Worm (Caenorhabditis elegans) whole organism, mixed stage, embryonic: ENCODE measurements around the gene C33F10.11.

Source experiments
- drap-1 ChIP-seq: fragments of 200-800 bp; sonication (Bioruptor generic); optimal IDR thresholded peaks from 3 replicates; lab custom pipeline; 2018; ENCODE audit warnings: mild to moderate bottlenecking, missing genetic modification characterization, missing compliant biosample characterization
- flh-1 ChIP-seq: fragments of 200-800 bp; sonication (Bioruptor generic); optimal IDR thresholded peaks from 2 replicates; lab custom pipeline; 2018; ENCODE audit warnings: mild to moderate bottlenecking, missing genetic modification characterization, moderate library complexity, missing compliant biosample characterization
- lsy-2 ChIP-seq: fragments of 150-350 bp; optimal IDR thresholded peaks from 2 replicates; lab custom pipeline; 2014; ENCODE audit warnings: missing biosample characterization, missing genetic modification characterization
- pha-4 ChIP-seq: fragments of 150-350 bp; optimal IDR thresholded peaks from 2 replicates; lab custom pipeline; 2018; ENCODE audit warnings: missing biosample characterization, missing genetic modification reagents, missing genetic modification characterization
- sptf-1 ChIP-seq: sonication (generic microtip); optimal IDR thresholded peaks from 2 replicates; lab custom pipeline; 2017; ENCODE audit warnings: mild to moderate bottlenecking, missing genetic modification characterization, moderate library complexity, missing compliant biosample characterization
- unc-62 ChIP-seq: fragments of 150-350 bp; optimal IDR thresholded peaks from 2 replicates; lab custom pipeline; 2014; ENCODE audit warnings: missing biosample characterization, missing genetic modification reagents, missing genetic modification characterization
- zip-8 ChIP-seq: fragments of 150-350 bp; optimal IDR thresholded peaks from 2 replicates; lab custom pipeline; 2014; ENCODE audit warnings: missing biosample characterization, missing genetic modification characterization

The C33F10.11 gene

DNA sequence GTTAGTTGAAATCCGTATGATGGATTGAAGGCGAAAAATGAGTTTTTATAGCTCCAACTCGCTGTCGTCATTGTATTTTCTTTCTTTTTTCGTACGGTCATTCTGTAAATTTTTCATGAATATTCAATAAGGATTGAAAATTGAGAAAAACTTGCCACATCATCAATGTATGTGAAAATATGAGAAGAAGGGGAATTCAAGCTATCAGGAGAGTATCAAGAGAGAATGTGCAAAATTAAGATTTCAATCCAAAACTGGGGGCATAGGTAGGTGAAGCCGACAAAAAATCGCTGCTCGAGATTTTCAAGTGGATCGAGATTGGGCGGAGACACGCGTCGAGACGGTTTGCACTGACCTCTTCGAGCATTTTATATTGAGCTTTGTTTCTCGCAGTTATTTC lies 50.2 kb downstream of the C33F10.11 start, which contains the start of gene nep-12:
Gene nep-12, minus strand, starts transcription at position 101 of the 400 bp plus-strand sequence.
- TF ChIP-seq pha-4 (tag; lab: Kevin White, UChicago) (no peak), sptf-1 (tag; lab: Kevin White, UChicago) (no peak), drap-1 (GFP tag; lab: Kevin White, UChicago) (no peak), zip-8 (no peak), flh-1 (no peak), lsy-2 (tag; lab: Kevin White, UChicago) (no peak), unc-62 (GFP tag; lab: Kevin White, UChicago) (no peak)
